Fruit fly (Drosophila melanogaster) whole organism: ENCODE measurements around the gene CG4907.

Source experiments
- CG8478 ChIP-seq: fragments of >200 bp; optimal IDR thresholded peaks from 2 replicates; lab custom pipeline; 2018; ENCODE audit warnings: inconsistent platforms
- Dll ChIP-seq: fragments of >200 bp; optimal IDR thresholded peaks from 2 replicates; lab custom pipeline; 2017
- EcR ChIP-seq, 2 experiments: fragments of >200 bp; optimal IDR thresholded peaks; 2 replicates each; lab custom pipeline; 2017; ENCODE audit warnings: missing biosample characterization in 2 of 2, missing genetic modification characterization in 2 of 2, missing genetic modification reagents in 2 of 2
- pan ChIP-seq: fragments of >200 bp; optimal IDR thresholded peaks from 2 replicates; lab custom pipeline; 2017
- psq ChIP-seq: fragments of >200 bp; optimal IDR thresholded peaks from 2 replicates; lab custom pipeline; 2017
- usp ChIP-seq: fragments of >200 bp; optimal IDR thresholded peaks from 2 replicates; lab custom pipeline; 2017; ENCODE audit warnings: missing biosample characterization, missing genetic modification characterization, mixed read lengths

The CG4907 gene

DNA sequence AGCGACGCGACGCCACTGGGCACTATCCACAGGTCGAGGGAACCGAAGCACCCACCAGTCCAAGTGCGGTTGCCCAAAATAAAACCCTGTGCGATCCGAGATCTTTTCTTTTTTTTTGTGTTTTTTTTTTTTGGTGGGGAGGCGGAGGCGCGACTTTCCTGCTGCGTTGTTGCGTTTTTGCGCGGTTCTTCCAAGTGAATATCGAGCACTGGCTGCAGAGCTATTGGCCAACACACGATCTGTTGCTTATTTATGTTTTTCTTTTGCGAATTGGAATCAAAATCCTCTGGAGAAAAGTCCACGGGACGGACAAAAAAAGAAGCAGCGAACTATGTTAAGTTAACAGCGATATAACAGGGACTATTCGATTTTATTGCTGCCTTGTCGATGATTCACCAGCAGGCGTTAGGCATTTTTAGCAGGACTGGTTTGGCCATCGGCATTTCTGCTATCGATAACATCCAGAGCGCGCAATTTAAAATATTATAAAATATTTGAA, 10.3 kb upstream of the CG4907 start, which contains the start of gene wge:
wge (minus strand) TSS at position 343 of the 499 bp plus-strand sequence.
- TF ChIP-seq EcR (GFP tag; optimal IDR thresholded peaks at IDR 0.05; lab: Kevin White, UChicago) (no peak), CG8478 (lab: Kevin White, UChicago) (no peak), pan (lab: Kevin White, UChicago) (no peak), psq (lab: Kevin White, UChicago) (no peak), usp (GFP tag; lab: Kevin White, UChicago) (no peak), Dll (no peak)

DNA sequence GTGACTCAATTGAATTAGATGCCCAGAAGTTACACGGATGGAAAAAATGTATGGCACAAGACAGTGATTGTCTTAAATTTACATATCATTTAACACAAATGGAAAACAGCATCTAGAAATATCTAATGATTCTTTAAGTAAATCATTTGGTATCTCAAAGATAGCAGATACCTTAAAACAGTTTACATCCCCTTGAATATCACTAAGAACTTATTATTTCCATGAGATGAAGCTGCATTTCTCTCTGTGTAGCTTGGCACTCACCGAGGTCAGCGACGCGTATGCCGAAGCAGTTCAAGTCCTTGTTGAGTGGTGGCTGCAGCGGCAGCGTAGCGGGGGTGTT, 9.0 kb upstream of the CG4907 start:
- TF ChIP-seq pan (lab: Kevin White, UChicago): no peak
- no peak for TF ChIP-seq usp (GFP tag; lab: Kevin White, UChicago)
- TF ChIP-seq CG8478 (lab: Kevin White, UChicago): no peak
- TF ChIP-seq Dll: no peak
- TF ChIP-seq EcR (GFP tag; optimal IDR thresholded peaks at IDR 0.05; lab: Kevin White, UChicago): no peak
- no peak for TF ChIP-seq psq (lab: Kevin White, UChicago)

DNA sequence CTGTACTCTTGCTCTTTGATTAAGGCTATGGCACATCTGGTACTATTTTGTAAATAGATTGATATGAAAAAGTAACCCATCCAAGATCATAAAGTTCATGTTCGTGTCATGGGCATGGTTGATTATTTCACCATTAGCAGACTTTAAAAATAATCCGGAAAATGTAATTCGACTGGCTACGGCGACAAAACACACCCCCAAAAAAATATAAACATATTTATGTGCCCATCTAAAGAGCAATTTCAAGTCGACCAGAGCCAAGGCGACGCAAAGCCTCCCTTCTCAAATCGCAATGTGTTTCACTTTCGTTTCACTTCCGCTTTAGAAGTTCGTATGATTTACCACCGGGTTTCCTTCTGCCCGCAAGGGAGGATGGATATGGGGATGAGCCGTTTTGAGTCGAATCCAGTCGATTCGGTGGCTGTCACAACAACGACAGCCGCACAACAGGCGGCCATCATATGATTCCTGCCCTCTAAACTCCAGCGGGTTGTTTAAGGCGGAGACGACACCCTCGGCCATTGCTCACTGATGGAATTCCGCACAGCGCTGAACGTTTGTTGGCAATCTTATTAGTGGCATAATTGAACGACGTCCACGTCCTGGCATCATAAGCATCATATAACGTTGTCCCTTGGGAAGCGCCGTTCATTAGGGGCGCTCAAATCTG, 8.5 kb upstream of the CG4907 start:
- TF ChIP-seq CG8478 (lab: Kevin White, UChicago): no peak
- no peak for TF ChIP-seq usp (GFP tag; lab: Kevin White, UChicago)
- TF ChIP-seq psq (lab: Kevin White, UChicago): no peak
- no peak for TF ChIP-seq EcR (GFP tag; optimal IDR thresholded peaks at IDR 0.05; lab: Kevin White, UChicago)
- TF ChIP-seq pan (lab: Kevin White, UChicago): no peak
- no peak for TF ChIP-seq Dll

DNA sequence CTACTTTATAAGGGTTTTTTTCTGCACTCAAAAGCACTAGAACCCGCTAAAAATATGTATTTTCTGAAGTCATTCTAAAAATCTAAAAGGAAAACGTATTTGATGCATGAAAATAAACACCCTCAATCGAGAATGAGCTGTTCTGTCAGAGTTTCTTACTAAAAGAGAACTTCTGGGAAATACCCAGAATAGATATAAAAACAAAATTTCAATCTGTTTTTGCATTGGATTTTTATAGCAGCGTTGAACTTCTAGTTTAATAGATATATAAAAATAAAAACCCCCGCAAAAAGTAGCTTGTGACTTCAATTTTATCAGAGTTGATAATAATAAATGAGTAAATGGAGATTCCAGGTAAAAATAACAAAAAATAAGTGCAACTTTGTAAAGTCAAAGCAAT, 7.8 kb upstream of the CG4907 start:
- TF ChIP-seq psq (lab: Kevin White, UChicago) (no peak), Dll (no peak), EcR (GFP tag; optimal IDR thresholded peaks at IDR 0.05; lab: Kevin White, UChicago) (no peak), pan (lab: Kevin White, UChicago) (no peak), CG8478 (lab: Kevin White, UChicago) (no peak), usp (GFP tag; lab: Kevin White, UChicago) (no peak)

DNA sequence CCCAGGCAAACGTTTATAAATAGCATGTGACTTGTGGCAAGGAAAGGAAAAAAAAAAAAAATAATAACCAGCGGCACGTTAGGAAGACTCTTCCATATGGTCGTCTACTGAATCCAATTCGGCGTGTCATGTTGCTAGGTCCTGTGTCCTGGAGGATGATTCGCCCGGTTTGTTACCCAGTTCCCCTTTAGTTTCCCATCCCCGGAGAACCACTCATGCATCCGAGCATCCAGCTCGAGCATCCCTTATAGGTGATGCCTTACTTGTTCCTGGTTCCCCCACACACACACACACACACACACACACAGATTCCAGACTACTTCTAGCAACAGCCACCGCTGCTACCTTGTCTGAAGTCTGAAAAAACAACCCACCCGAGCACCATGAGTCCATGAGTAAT, 7.3 kb upstream of the CG4907 start:
- no peak for TF ChIP-seq usp (GFP tag; lab: Kevin White, UChicago)
- no peak for TF ChIP-seq EcR (GFP tag; optimal IDR thresholded peaks at IDR 0.05; lab: Kevin White, UChicago)
- no peak for TF ChIP-seq Dll
- TF ChIP-seq pan (lab: Kevin White, UChicago): no peak
- TF ChIP-seq CG8478 (lab: Kevin White, UChicago): no peak
- TF ChIP-seq psq (lab: Kevin White, UChicago): no peak

DNA sequence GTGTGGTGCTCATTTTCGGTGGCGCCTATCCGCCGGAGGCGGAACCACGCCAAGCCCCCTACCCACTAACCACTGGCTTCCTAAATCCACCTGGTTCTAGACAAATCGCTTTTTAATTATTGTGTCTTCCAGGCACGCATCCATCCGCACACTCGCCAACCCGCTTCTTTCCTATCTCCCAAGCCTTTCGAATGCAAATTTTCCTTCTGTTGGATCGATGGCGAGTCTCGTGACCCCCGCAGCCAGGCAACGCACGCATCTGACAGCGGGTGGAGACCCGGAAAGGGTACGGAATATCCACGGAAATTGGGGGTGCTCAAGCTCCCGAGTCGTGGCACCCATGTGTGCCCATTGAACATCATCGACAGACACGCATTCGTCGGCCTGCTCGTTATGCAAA, 3.4 kb downstream of the CG4907 start, which contains the start of gene CG13842:
CG13842 (minus strand) TSS at position 101 of the 400 bp plus-strand sequence.
- no peak for TF ChIP-seq Dll
- no peak for TF ChIP-seq EcR (GFP tag; optimal IDR thresholded peaks at IDR 0.05; lab: Kevin White, UChicago)
- no peak for TF ChIP-seq usp (GFP tag; lab: Kevin White, UChicago)
- TF ChIP-seq pan (lab: Kevin White, UChicago): no peak
- TF ChIP-seq CG8478 (lab: Kevin White, UChicago): no peak
- TF ChIP-seq psq (lab: Kevin White, UChicago): no peak

DNA sequence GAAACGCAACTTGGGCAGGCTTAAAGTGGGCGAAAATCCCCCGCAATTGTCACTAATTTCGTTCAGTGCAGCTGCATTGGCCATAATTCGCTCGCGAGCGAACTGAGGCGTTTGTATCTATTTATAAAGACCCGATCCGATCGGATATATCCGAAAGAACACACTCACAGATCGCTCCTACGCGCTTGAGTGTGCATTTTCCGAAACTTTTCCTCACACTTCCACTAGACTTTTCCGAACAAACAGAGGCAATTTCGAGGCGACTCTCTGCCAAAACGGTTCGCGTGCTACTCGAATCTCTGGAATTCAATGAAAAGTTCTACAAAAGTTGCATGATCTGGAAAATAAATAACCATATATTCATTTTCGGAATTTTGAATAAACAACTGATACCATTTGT, 8.8 kb downstream of the CG4907 start, which contains the start of the genes CG6972 and CCAP:
CG6972 (plus strand) TSS at position 215 of the 400 bp plus-strand sequence.
CCAP (minus strand) TSS at position 292 of the 400 bp plus-strand sequence.
- no peak for TF ChIP-seq CG8478 (lab: Kevin White, UChicago)
- TF ChIP-seq psq (lab: Kevin White, UChicago): no peak
- TF ChIP-seq Dll: no peak
- no peak for TF ChIP-seq EcR (GFP tag; optimal IDR thresholded peaks at IDR 0.05; lab: Kevin White, UChicago)
- no peak for TF ChIP-seq usp (GFP tag; lab: Kevin White, UChicago)
- no peak for TF ChIP-seq pan (lab: Kevin White, UChicago)

DNA sequence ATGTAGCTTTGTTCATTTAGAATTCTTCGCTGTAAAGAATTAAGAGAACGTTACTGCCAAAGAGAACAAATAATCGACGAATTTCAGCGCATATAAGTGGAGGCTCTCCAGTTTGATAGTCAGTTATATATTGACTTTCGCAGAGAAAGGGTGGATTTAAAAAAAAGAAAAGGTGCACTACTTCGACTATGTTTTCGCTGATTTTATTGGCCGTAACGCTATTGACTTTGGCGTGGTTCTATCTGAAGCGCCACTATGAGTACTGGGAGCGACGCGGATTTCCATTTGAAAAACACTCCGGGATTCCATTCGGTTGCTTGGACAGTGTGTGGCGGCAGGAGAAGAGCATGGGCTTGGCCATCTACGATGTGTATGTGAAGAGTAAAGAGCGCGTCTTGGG, 12.4 kb downstream of the CG4907 start, which contains the start of gene Cyp6d4:
Cyp6d4 (plus strand) TSS at position 112 of the 400 bp plus-strand sequence.
- TF ChIP-seq pan (lab: Kevin White, UChicago): no peak
- TF ChIP-seq Dll: no peak
- no peak for TF ChIP-seq CG8478 (lab: Kevin White, UChicago)
- no peak for TF ChIP-seq EcR (GFP tag; optimal IDR thresholded peaks at IDR 0.05; lab: Kevin White, UChicago)

DNA sequence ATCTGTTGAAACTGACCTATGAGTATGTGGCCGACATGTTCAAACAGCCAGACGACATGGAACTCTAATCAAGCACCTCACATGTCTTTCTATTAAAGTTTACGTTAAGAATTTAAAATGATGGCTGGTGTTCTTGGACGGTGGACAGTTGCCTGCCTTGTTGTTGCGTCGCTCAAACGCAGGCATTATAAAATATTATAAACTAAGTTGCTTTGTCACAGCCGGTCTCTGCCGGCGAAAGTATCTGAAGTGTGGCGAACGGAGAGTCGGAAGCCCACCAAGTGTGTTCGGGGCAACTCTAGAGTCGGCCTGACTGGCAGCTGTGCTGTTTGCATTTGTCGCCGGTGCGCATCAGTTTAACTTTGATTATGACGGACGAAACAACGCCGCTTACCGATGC, 15.9 kb downstream of the CG4907 start, which contains the start of gene cd:
cd (plus strand) TSS at position 301 of the 400 bp plus-strand sequence.
- TF ChIP-seq psq (lab: Kevin White, UChicago) (no peak), Dll (no peak)

DNA sequence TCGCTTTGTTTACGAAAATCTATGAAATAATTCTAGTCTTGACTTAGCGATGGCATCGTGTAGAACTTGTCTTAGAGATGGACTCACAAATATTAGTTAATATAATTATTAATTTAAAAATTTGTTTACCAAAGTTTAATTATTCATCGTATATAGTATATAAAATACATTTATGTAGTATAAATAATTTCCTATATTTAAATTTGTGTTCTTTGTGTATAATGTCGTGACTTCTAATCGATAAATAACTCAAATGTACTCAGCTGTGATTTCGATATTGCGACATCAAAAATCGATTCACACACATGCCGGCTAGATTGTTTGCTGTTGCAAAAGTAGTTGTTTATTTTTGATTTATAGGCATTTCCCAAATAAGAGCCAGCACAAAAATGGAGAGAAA, 20.3 kb downstream of the CG4907 start, which contains the start of the genes wfs1 and Nup133:
wfs1 (minus strand) TSS at position 70 of the 400 bp plus-strand sequence.
Nup133 (plus strand) TSS at position 297 of the 400 bp plus-strand sequence.
- TF ChIP-seq psq (lab: Kevin White, UChicago) (no peak), Dll (no peak), pan (lab: Kevin White, UChicago) (no peak), usp (GFP tag; lab: Kevin White, UChicago) (no peak), CG8478 (lab: Kevin White, UChicago) (no peak), EcR (GFP tag; optimal IDR thresholded peaks at IDR 0.05; lab: Kevin White, UChicago) (no peak)

DNA sequence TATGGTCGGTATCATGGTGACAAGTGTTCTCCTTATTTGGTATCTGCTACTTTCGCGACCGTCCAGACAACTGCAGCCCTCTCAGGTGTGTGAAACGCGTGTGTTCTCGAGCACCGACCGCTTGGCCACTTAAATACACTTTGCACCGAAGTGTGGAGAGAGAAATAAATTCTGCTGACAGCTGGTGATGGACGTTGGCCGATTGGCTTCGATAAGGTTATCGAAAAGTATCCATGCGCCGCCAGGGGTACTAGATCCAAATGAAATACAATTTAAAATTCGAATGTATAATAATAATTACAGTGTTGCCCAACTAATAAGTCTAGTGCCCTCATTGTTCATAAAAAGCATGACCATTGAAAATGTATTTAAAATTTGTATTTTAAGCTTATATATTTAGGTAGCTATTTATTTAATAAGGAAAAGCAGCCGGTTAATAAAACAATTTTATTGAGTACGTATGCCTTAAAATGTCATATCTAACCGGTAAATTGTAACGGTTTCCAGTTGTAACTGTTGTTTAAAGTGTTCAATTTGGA, 24.2 kb downstream of the CG4907 start, which contains the start of the genes Gclm and CG17625:
Gclm (minus strand) TSS at position 175 of the 539 bp plus-strand sequence.
CG17625 (plus strand) TSS at position 514 of the 539 bp plus-strand sequence.
- TF ChIP-seq pan (lab: Kevin White, UChicago) (no peak), usp (GFP tag; lab: Kevin White, UChicago) (no peak), EcR (GFP tag; optimal IDR thresholded peaks at IDR 0.05; lab: Kevin White, UChicago) (no peak), Dll (no peak), CG8478 (lab: Kevin White, UChicago) (no peak), psq (lab: Kevin White, UChicago) (no peak)
